Fruit fly (Drosophila melanogaster): ENCODE measurements around the gene Eip93F.
A peak's percentile ranks its signal among the peaks of the same experiment; 100 is the strongest.

Eip93F gene

dm6 chr3R:21971141-21971540 is 22.2 kb downstream of the Eip93F start:
- no peak for TF ChIP-seq Jra (GFP tag; optimal IDR thresholded peaks at IDR 0.05)

dm6 chr3R:21971553-21971952 is 22.6 kb downstream of the Eip93F start:
- TF ChIP-seq CG32264 (GFP tag; optimal IDR thresholded peaks at IDR 0.05) (no peak), rgr (GFP tag; optimal IDR thresholded peaks at IDR 0.05) (no peak), Vsx2 (GFP tag; optimal IDR thresholded peaks at IDR 0.05; ENCODE audit: partially characterized antibody) (no peak), Hr83 (GFP tag; optimal IDR thresholded peaks at IDR 0.05; ENCODE audit: poor library complexity, severe bottlenecking) (no peak), usp (GFP tag; optimal IDR thresholded peaks at IDR 0.05) (no peak), tai (GFP tag; optimal IDR thresholded peaks at IDR 0.05) (no peak), Dif (GFP tag; optimal IDR thresholded peaks at IDR 0.05; ENCODE audit: partially characterized antibody) (no peak), foxo (GFP tag; optimal IDR thresholded peaks at IDR 0.05) (no peak), GATAd (GFP tag; optimal IDR thresholded peaks at IDR 0.05) (no peak), Mio (GFP tag; optimal IDR thresholded peaks at IDR 0.05) (no peak), fru (GFP tag; optimal IDR thresholded peaks at IDR 0.05) (no peak), ey (GFP tag; optimal IDR thresholded peaks at IDR 0.05) (no peak)

dm6 chr3R:21972069-21972468 is 23.2 kb downstream of the Eip93F start:
- TF ChIP-seq CG9705 (GFP tag; optimal IDR thresholded peaks at IDR 0.05): no peak
- no peak for TF ChIP-seq Myc (optimal IDR thresholded peaks at IDR 0.05)
- TF ChIP-seq sv (GFP tag; optimal IDR thresholded peaks at IDR 0.05): no peak
- no peak for TF ChIP-seq OdsH (GFP tag; optimal IDR thresholded peaks at IDR 0.05)
- TF ChIP-seq br (GFP tag; optimal IDR thresholded peaks at IDR 0.05): no peak
- peak; percentile 51 for TF ChIP-seq Dif (GFP tag; optimal IDR thresholded peaks at IDR 0.05; ENCODE audit: partially characterized antibody)
- peak in 1 of 2 experiments; percentile 25 for TF ChIP-seq dl (GFP tag; optimal IDR thresholded peaks at IDR 0.05; ENCODE audit: insufficient read depth in 1 of 2, partially characterized antibody in 2 of 2)
- no peak for TF ChIP-seq Hnf4 (GFP tag; optimal IDR thresholded peaks at IDR 0.05)
- TF ChIP-seq GATAd (GFP tag; optimal IDR thresholded peaks at IDR 0.05): no peak
- TF ChIP-seq dmrt93B (GFP tag; optimal IDR thresholded peaks at IDR 0.05): no peak
- TF ChIP-seq N (GFP tag; optimal IDR thresholded peaks at IDR 0.05): no peak
- peak; percentile 17 for TF ChIP-seq Sp1 (GFP tag; optimal IDR thresholded peaks at IDR 0.05)
- no peak for TF ChIP-seq h (GFP tag; optimal IDR thresholded peaks at IDR 0.05)
- no peak for TF ChIP-seq fru (GFP tag; optimal IDR thresholded peaks at IDR 0.05)
- TF ChIP-seq usp (GFP tag; optimal IDR thresholded peaks at IDR 0.05): no peak
- no peak for TF ChIP-seq ey (GFP tag; optimal IDR thresholded peaks at IDR 0.05)
- TF ChIP-seq Abd-B (GFP tag; optimal IDR thresholded peaks at IDR 0.05): no peak
- TF ChIP-seq woc (GFP tag; optimal IDR thresholded peaks at IDR 0.05): no peak

- no peak for TF ChIP-seq pan (optimal IDR thresholded peaks at IDR 0.05)
- no peak for TF ChIP-seq Hr78 (GFP tag; optimal IDR thresholded peaks at IDR 0.05)
- TF ChIP-seq Vsx2 (GFP tag; optimal IDR thresholded peaks at IDR 0.05; ENCODE audit: partially characterized antibody): no peak
- no peak for TF ChIP-seq woc (GFP tag; optimal IDR thresholded peaks at IDR 0.05)
- no peak for TF ChIP-seq HLH106 (tag; optimal IDR thresholded peaks at IDR 0.05)
- no peak for TF ChIP-seq Rel (GFP tag; optimal IDR thresholded peaks at IDR 0.05)
- no peak for TF ChIP-seq Rel (tag; optimal IDR thresholded peaks at IDR 0.05)
- no peak for TF ChIP-seq jim (GFP tag; optimal IDR thresholded peaks at IDR 0.05)
- no peak for TF ChIP-seq GATAd (GFP tag; optimal IDR thresholded peaks at IDR 0.05)
- TF ChIP-seq CG9705 (GFP tag; optimal IDR thresholded peaks at IDR 0.05): no peak
Observed at dm6 chr3R:21973029-21973428, 24.1 kb downstream of the Eip93F start.

dm6 chr3R:21976355-21976858 is 27.5 kb downstream of the Eip93F start:
- TF ChIP-seq Abd-B (GFP tag; optimal IDR thresholded peaks at IDR 0.05) (no peak), psq (GFP tag; optimal IDR thresholded peaks at IDR 0.05) (peak; percentile 3), GATAd (GFP tag; optimal IDR thresholded peaks at IDR 0.05) (no peak)
